Worm (Caenorhabditis elegans) whole organism, L2 larva: ENCODE data around the gene R160.10.

Experiments
- F13H6.1 ChIP-seq: sonication (generic microtip); optimal IDR thresholded peaks from 2 replicates; lab custom pipeline; 2016; ENCODE audit warnings: missing genetic modification characterization, missing compliant biosample characterization
- R02D3.7 ChIP-seq: fragments of 150-350 bp; optimal IDR thresholded peaks from 2 replicates; lab custom pipeline; 2014; ENCODE audit warnings: missing biosample characterization, missing genetic modification characterization
- ceh-82 ChIP-seq: fragments of 150-350 bp; optimal IDR thresholded peaks from 2 replicates; lab custom pipeline; 2014; ENCODE audit warnings: missing biosample characterization, missing genetic modification characterization
- fos-1 ChIP-seq: fragments of 150-350 bp; optimal IDR thresholded peaks from 2 replicates; lab custom pipeline; 2014; ENCODE audit warnings: missing biosample characterization, missing genetic modification characterization
- lin-39 ChIP-seq: fragments of 150-350 bp; optimal IDR thresholded peaks from 2 replicates; lab custom pipeline; 2014; ENCODE audit warnings: missing biosample characterization, missing genetic modification reagents, missing genetic modification characterization
- mdl-1 ChIP-seq, 2 experiments: fragments of 150-350 bp in 1 of 2; sonication (generic microtip) in 1 of 2; optimal IDR thresholded peaks; 2 replicates each; lab custom pipeline; 2017; ENCODE audit warnings: missing biosample characterization in 2 of 2, missing genetic modification characterization in 2 of 2
- nhr-237 ChIP-seq: fragments of 150-350 bp; optimal IDR thresholded peaks from 2 replicates; lab custom pipeline; 2014; ENCODE audit warnings: missing biosample characterization, missing genetic modification characterization
- nhr-6 ChIP-seq: fragments of 150-350 bp; optimal IDR thresholded peaks from 2 replicates; lab custom pipeline; 2014; ENCODE audit warnings: missing biosample characterization, missing genetic modification characterization
- unc-62 ChIP-seq: fragments of 150-350 bp; optimal IDR thresholded peaks from 2 replicates; lab custom pipeline; 2014; ENCODE audit warnings: missing biosample characterization, missing genetic modification reagents, missing genetic modification characterization

DNA sequence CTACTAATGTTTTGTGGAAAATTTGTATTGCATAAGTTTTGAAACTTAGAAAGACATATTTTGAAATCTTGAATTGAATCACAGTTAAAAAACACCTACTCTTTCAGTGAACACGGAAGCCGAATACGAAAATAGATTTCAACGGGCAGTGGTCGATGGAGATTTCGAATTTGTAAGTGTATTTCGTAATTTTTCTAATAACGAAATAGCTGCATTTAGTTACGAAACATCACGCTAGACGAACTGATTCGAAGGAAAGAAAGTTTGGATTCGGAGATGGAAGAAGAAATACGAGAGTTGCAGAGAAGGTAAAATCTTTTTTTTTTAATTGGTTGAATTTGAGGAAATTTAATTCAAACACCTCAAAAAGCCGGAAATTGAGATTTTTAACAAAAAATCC, 24.6 kb downstream of the R160.10 start:
- TF ChIP-seq F13H6.1 (tag; lab: Kevin White, UChicago) (no peak), unc-62 (GFP tag; lab: Kevin White, UChicago) (no peak), lin-39 (tag; lab: Kevin White, UChicago) (no peak), ceh-82 (no peak), mdl-1 (tag; optimal IDR thresholded peaks at IDR 0.05; lab: Kevin White, UChicago) (no peak), nhr-6 (no peak), fos-1 (tag; lab: Kevin White, UChicago) (no peak), nhr-237 (tag; lab: Kevin White, UChicago) (no peak), R02D3.7 (tag; lab: Kevin White, UChicago) (no peak)
